Worm (Caenorhabditis elegans) whole organism, L4 larva: ENCODE measurements around the gene Y38E10A.17.

Source experiments
- D1046.2 ChIP-seq: fragments of 200-800 bp; sonication (Bioruptor generic); IDR thresholded peaks from 2 replicates; pipeline ENCODE4 v1.3.6; 2022; ENCODE audit warnings: missing genetic modification characterization, missing compliant biosample characterization
- Y105C5A.15 ChIP-seq: fragments of 200-800 bp; sonication (Bioruptor generic); IDR thresholded peaks from 2 replicates; pipeline ENCODE4 v1.3.6; 2022; ENCODE audit warnings: missing genetic modification characterization, missing compliant biosample characterization
- aha-1 ChIP-seq: fragments of 150-350 bp; peaks from one replicate; lab custom pipeline; 2014; ENCODE audit warnings: missing biosample characterization, missing genetic modification characterization
- attf-4 ChIP-seq: sonication (generic microtip); optimal IDR thresholded peaks from 3 replicates; lab custom pipeline; 2017; ENCODE audit warnings: missing biosample characterization, missing genetic modification characterization
- ceh-28 ChIP-seq: fragments of 150-350 bp; optimal IDR thresholded peaks from 2 replicates; lab custom pipeline; 2014; ENCODE audit warnings: missing biosample characterization, missing genetic modification reagents, missing genetic modification characterization
- cey-2 ChIP-seq: sonication (generic microtip); optimal IDR thresholded peaks from 3 replicates; lab custom pipeline; 2017; ENCODE audit warnings: missing genetic modification characterization, mild to moderate bottlenecking, missing compliant biosample characterization, antibody characterized with exemption, borderline replicate concordance; ENCODE audit not compliant: insufficient read depth
- dmd-8 ChIP-seq: fragments of 200-800 bp; sonication (Bioruptor generic); IDR thresholded peaks from 2 replicates; pipeline ENCODE4 v1.3.6; 2022; ENCODE audit warnings: missing genetic modification characterization, missing compliant biosample characterization
- dpl-1 ChIP-seq: fragments of 150-350 bp; optimal IDR thresholded peaks from 2 replicates; lab custom pipeline; 2014; ENCODE audit warnings: missing biosample characterization, missing genetic modification reagents, missing genetic modification characterization
- hif-1 ChIP-seq, 2 experiments: sonication (generic microtip); optimal IDR thresholded peaks; 2 replicates each; lab custom pipeline; 2016 to 2017; ENCODE audit warnings: missing compliant biosample characterization in 2 of 2, missing genetic modification characterization in 2 of 2, missing genetic modification reagents in 2 of 2, missing genotype in 2 of 2, mild to moderate bottlenecking in 1 of 2
- hlh-30 ChIP-seq: sonication (generic microtip); optimal IDR thresholded peaks from 2 replicates; lab custom pipeline; 2017; ENCODE audit warnings: antibody characterized with exemption, mild to moderate bottlenecking, missing genetic modification characterization, missing compliant biosample characterization; ENCODE audit not compliant: insufficient read depth
- nhr-10 ChIP-seq: fragments of 150-350 bp; optimal IDR thresholded peaks from 2 replicates; lab custom pipeline; 2014; ENCODE audit warnings: missing biosample characterization, missing genetic modification characterization
- pha-4 ChIP-seq, 2 experiments: fragments of 150-350 bp in 1 of 2; fragments of 200-800 bp in 1 of 2; sonication (Bioruptor generic) in 1 of 2; IDR thresholded peaks in 1 of 2; optimal IDR thresholded peaks in 1 of 2; 2 replicates each; pipeline versions ENCODE4 v1.3.6 to Lab custom; 2014 to 2022; ENCODE audit warnings: missing genetic modification characterization in 2 of 2, missing genetic modification reagents in 2 of 2, missing biosample characterization in 1 of 2, missing compliant biosample characterization in 1 of 2
- vab-7 ChIP-seq: fragments of 200-800 bp; sonication (Bioruptor generic); IDR thresholded peaks from 2 replicates; pipeline ENCODE4 v1.3.6; 2022; ENCODE audit warnings: missing genetic modification reagents, missing genetic modification characterization, missing compliant biosample characterization

Y38E10A.17 gene

DNA sequence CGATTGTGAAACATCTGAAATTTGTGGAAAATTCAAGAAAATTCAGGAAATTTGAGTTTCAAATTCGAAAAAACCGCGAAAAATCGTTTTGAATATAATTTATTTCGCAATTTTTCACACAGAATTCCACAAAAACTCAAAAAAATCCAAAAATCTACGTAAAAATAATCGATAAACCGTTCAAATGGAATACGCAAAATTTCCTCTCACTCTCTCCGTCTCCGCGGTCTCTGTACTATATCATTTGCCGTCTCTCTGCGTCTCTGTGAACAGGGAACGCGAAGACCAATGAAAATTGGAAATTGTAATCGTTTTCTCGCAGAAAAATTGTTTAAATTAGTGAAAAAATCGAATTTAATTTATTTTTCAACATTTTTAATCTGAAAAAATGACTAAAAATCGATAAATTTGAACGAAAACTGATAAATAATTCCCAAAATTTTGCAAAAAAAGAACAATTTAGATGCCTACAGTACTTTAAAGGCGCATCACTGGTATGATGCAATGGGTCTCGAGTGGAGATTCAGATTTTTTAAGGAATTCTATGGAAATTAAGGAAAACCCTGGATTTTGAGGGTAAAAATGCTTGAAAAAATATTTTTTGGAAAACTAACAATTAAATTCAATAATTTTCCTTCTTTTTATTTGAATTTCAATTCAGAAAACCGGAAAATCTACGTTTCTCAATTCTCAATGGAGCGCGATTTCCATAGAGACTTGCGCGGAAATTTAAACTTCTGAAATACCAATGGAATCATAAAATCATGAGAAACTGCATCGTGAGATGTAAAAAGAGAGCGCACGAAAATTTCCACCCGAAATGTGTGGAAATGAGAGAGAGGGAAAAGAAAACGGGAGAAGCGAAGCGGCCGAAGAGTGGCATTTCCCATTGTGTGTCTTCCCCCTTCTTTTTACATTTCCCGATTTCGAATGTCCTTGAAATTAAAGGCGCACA lies 30.7 kb downstream of the Y38E10A.17 start, which contains the start of the genes ceh-100 and lips-15:
ceh-100 (minus strand) TSS at position 14 of the 955 bp plus-strand sequence.
lips-15 (plus strand) TSS at position 720 of the 955 bp plus-strand sequence.
- no peak for TF ChIP-seq Y105C5A.15 (GFP tag; lab: Robert Waterston, UW)
- peak; percentile 64 for TF ChIP-seq hlh-30 (tag; lab: Kevin White, UChicago)
- TF ChIP-seq dpl-1 (GFP tag; lab: Kevin White, UChicago), result peak; percentile 39
- TF ChIP-seq dmd-8, result no peak
- no peak for TF ChIP-seq D1046.2 (GFP tag; lab: Robert Waterston, UW)
- no peak for TF ChIP-seq vab-7 (GFP tag; lab: Robert Waterston, UW)
- peak; percentile 80 for TF ChIP-seq aha-1 (tag; lab: Kevin White, UChicago)
- peak in 1 of 2 experiments; percentile 47 for TF ChIP-seq hif-1 (tag; optimal IDR thresholded peaks at IDR 0.05; lab: Kevin White, UChicago)
- TF ChIP-seq cey-2, result no peak
- TF ChIP-seq nhr-10 (tag; lab: Kevin White, UChicago), result no peak
- TF ChIP-seq attf-4 (tag; lab: Kevin White, UChicago), result no peak
- TF ChIP-seq pha-4 (GFP tag; IDR thresholded peaks at IDR 0.05; lab: Robert Waterston, UW), result no peak
- no peak for TF ChIP-seq pha-4 (tag; optimal IDR thresholded peaks at IDR 0.05; lab: Kevin White, UChicago)
- no peak for TF ChIP-seq ceh-28
